Fruit fly (Drosophila melanogaster) whole organism, embryonic: ENCODE measurements around the gene slpr.
A peak's percentile ranks its signal among the peaks of the same experiment; 100 is the strongest.

Experiments
- B-H2 ChIP-seq: fragments of 200-800 bp; sonication (Bioruptor generic); optimal IDR thresholded peaks from 2 replicates; lab custom pipeline; 2018; ENCODE audit warnings: missing biosample characterization, mild to moderate bottlenecking, missing genetic modification characterization
- CG10366 ChIP-seq: fragments of 200-800 bp; sonication (Bioruptor generic); IDR thresholded peaks from 2 replicates; pipeline ENCODE4 v1.3.6; 2022; ENCODE audit warnings: missing biosample characterization, missing genetic modification characterization
- CG11247 ChIP-seq: fragments of 200-800 bp; sonication (Bioruptor generic); IDR thresholded peaks from 2 replicates; pipeline ENCODE4 v1.3.6; 2022; ENCODE audit warnings: missing biosample characterization, missing genetic modification characterization
- CG11723 ChIP-seq: fragments of 200-800 bp; sonication (Bioruptor generic); optimal IDR thresholded peaks from 2 replicates; lab custom pipeline; 2017; ENCODE audit warnings: missing biosample characterization, mild to moderate bottlenecking, missing genetic modification characterization
- CG13123 ChIP-seq: fragments of 200-800 bp; sonication (Bioruptor generic); optimal IDR thresholded peaks from 2 replicates; lab custom pipeline; 2016; ENCODE audit warnings: missing biosample characterization, missing genetic modification characterization
- CG13894 ChIP-seq: fragments of 200-800 bp; sonication (Bioruptor generic); optimal IDR thresholded peaks from 3 replicates; lab custom pipeline; 2018; ENCODE audit warnings: missing biosample characterization, mild to moderate bottlenecking, missing genetic modification characterization, moderate library complexity
- CG14667 ChIP-seq: fragments of 200-800 bp; sonication (Bioruptor generic); IDR thresholded peaks from 2 replicates; pipeline ENCODE4 v1.3.6; 2022; ENCODE audit warnings: missing biosample characterization, missing genetic modification characterization
- CG15073 ChIP-seq: fragments of 200-800 bp; sonication (Bioruptor generic); optimal IDR thresholded peaks from 2 replicates; lab custom pipeline; 2016; ENCODE audit warnings: missing biosample characterization, missing genetic modification characterization
- CG15696 ChIP-seq: fragments of 200-800 bp; sonication (Bioruptor generic); optimal IDR thresholded peaks from 2 replicates; lab custom pipeline; 2019; ENCODE audit warnings: missing biosample characterization, mild to moderate bottlenecking, missing genetic modification characterization, moderate library complexity
- CG17802 ChIP-seq: fragments of 200-800 bp; sonication (Bioruptor generic); optimal IDR thresholded peaks from 2 replicates; lab custom pipeline; 2018; ENCODE audit warnings: missing biosample characterization, mild to moderate bottlenecking, missing genetic modification characterization, moderate library complexity
- CG17829 ChIP-seq: fragments of 200-800 bp; optimal IDR thresholded peaks from 2 replicates; lab custom pipeline; 2019; ENCODE audit warnings: missing biosample characterization, mild to moderate bottlenecking, missing genetic modification characterization, moderate library complexity
- CG17912 ChIP-seq: fragments of 200-800 bp; sonication (Bioruptor generic); optimal IDR thresholded peaks from 2 replicates; lab custom pipeline; 2018; ENCODE audit warnings: missing biosample characterization, mild to moderate bottlenecking, missing genetic modification characterization
- CG2875 ChIP-seq: fragments of 200-800 bp; sonication (Bioruptor generic); optimal IDR thresholded peaks from 2 replicates; lab custom pipeline; 2017; ENCODE audit warnings: missing biosample characterization, mild to moderate bottlenecking, missing genetic modification characterization, missing genetic modification reagents
- CG31388 ChIP-seq: fragments of 200-800 bp; sonication (Bioruptor generic); optimal IDR thresholded peaks from 2 replicates; lab custom pipeline; 2016; ENCODE audit warnings: missing biosample characterization, missing genetic modification characterization
- CG31441 ChIP-seq: fragments of 200-800 bp; sonication (Bioruptor generic); IDR thresholded peaks from 2 replicates; pipeline ENCODE4 v1.3.6; 2022; ENCODE audit warnings: missing biosample characterization, missing genetic modification characterization
- CG3407 ChIP-seq: fragments of 200-800 bp; sonication (Bioruptor generic); optimal IDR thresholded peaks from 2 replicates; lab custom pipeline; 2018; ENCODE audit warnings: missing biosample characterization, mild to moderate bottlenecking, missing genetic modification characterization
- CG4404 ChIP-seq: fragments of 200-800 bp; sonication (Bioruptor generic); IDR thresholded peaks from 2 replicates; pipeline ENCODE4 v1.3.6; 2022; ENCODE audit warnings: missing biosample characterization, missing genetic modification characterization
- CG7839 ChIP-seq: fragments of 200-800 bp; sonication (Bioruptor generic); optimal IDR thresholded peaks from 3 replicates; lab custom pipeline; 2018; ENCODE audit warnings: missing biosample characterization, mild to moderate bottlenecking, missing genetic modification characterization, moderate library complexity
- CG7928 ChIP-seq: fragments of 200-800 bp; sonication (Bioruptor generic); optimal IDR thresholded peaks from 2 replicates; lab custom pipeline; 2017; ENCODE audit warnings: missing biosample characterization, mild to moderate bottlenecking, missing genetic modification characterization
- CHES-1-like ChIP-seq: fragments of 200-800 bp; sonication (Bioruptor generic); optimal IDR thresholded peaks from 2 replicates; lab custom pipeline; 2016; ENCODE audit warnings: missing biosample characterization, missing genetic modification characterization
- Chrac-16 ChIP-seq: fragments of 200-800 bp; sonication (Bioruptor generic); optimal IDR thresholded peaks from 3 replicates; lab custom pipeline; 2016; ENCODE audit warnings: missing biosample characterization, missing genetic modification characterization
- D ChIP-seq, 2 experiments: fragments of 200-800 bp in 1 of 2; fragments of >200 bp in 1 of 2; sonication (Bioruptor generic) in 1 of 2; optimal IDR thresholded peaks; 2 replicates in 1 of 2; 3 replicates in 1 of 2; lab custom pipeline; 2017; ENCODE audit warnings: mild to moderate bottlenecking in 1 of 2, missing biosample characterization in 1 of 2, missing genetic modification characterization in 1 of 2, missing genetic modification reagents in 1 of 2
- Dref ChIP-seq: fragments of 200-800 bp; sonication (Bioruptor generic); IDR thresholded peaks from 2 replicates; pipeline ENCODE4 v1.3.6; 2022; ENCODE audit warnings: missing biosample characterization, missing genetic modification characterization
- HHEX ChIP-seq: fragments of 200-800 bp; sonication (Bioruptor generic); optimal IDR thresholded peaks from 3 replicates; lab custom pipeline; 2017; ENCODE audit warnings: missing biosample characterization, mild to moderate bottlenecking, missing genetic modification characterization, missing genetic modification reagents
- Hr51 ChIP-seq, 2 experiments: fragments of 200-800 bp; sonication (Bioruptor generic); optimal IDR thresholded peaks; 2 replicates in 1 of 2; 3 replicates in 1 of 2; lab custom pipeline; 2016 to 2018; ENCODE audit warnings: missing biosample characterization in 2 of 2, missing genetic modification characterization in 2 of 2, mild to moderate bottlenecking in 1 of 2, moderate library complexity in 1 of 2
- Lhr ChIP-seq: fragments of 200-800 bp; sonication (Bioruptor generic); optimal IDR thresholded peaks from 3 replicates; lab custom pipeline; 2017; ENCODE audit warnings: mild to moderate bottlenecking, missing biosample characterization, missing genetic modification reagents, missing genetic modification characterization
- MTF-1 ChIP-seq: fragments of 200-800 bp; sonication (Bioruptor generic); optimal IDR thresholded peaks from 2 replicates; lab custom pipeline; 2018; ENCODE audit warnings: missing biosample characterization, mild to moderate bottlenecking, missing genetic modification characterization, borderline replicate concordance
- NK7.1 ChIP-seq: fragments of 200-800 bp; sonication (Bioruptor generic); optimal IDR thresholded peaks from 3 replicates; lab custom pipeline; 2016; ENCODE audit warnings: missing biosample characterization, missing genetic modification characterization
- PHDP ChIP-seq: fragments of 200-800 bp; sonication (Bioruptor generic); optimal IDR thresholded peaks from 3 replicates; lab custom pipeline; 2018; ENCODE audit warnings: missing biosample characterization, mild to moderate bottlenecking, missing genetic modification characterization, moderate library complexity
- Sry-β ChIP-seq: fragments of 200-800 bp; sonication (Bioruptor generic); optimal IDR thresholded peaks from 2 replicates; lab custom pipeline; 2018; ENCODE audit warnings: missing biosample characterization, mild to moderate bottlenecking, missing genetic modification characterization, moderate library complexity
- ac ChIP-seq: fragments of 200-800 bp; sonication (Bioruptor generic); optimal IDR thresholded peaks from 3 replicates; lab custom pipeline; 2017; ENCODE audit warnings: missing biosample characterization, mild to moderate bottlenecking, missing genetic modification characterization
- cas ChIP-seq: fragments of 200-800 bp; sonication (Bioruptor generic); IDR thresholded peaks from 2 replicates; pipeline ENCODE4 v1.3.6; 2022; ENCODE audit warnings: missing biosample characterization, missing genetic modification characterization
- chn ChIP-seq: fragments of 200-800 bp; sonication (Bioruptor generic); optimal IDR thresholded peaks from 2 replicates; lab custom pipeline; 2016; ENCODE audit warnings: missing biosample characterization, missing genetic modification characterization
- cwo ChIP-seq: fragments of 200-800 bp; sonication (Bioruptor generic); optimal IDR thresholded peaks from 3 replicates; lab custom pipeline; 2017; ENCODE audit warnings: missing biosample characterization, missing genetic modification characterization, mild to moderate bottlenecking, moderate library complexity, missing genetic modification reagents
- ems ChIP-seq: fragments of 200-800 bp; sonication (Bioruptor generic); optimal IDR thresholded peaks from 3 replicates; lab custom pipeline; 2016; ENCODE audit warnings: missing biosample characterization, missing genetic modification characterization
- gce ChIP-seq: fragments of 200-800 bp; sonication (Bioruptor generic); IDR thresholded peaks from 3 replicates; pipeline ENCODE4 v1.3.6; 2022; ENCODE audit warnings: missing biosample characterization, missing genetic modification characterization
- gsb-n ChIP-seq: fragments of 200-800 bp; sonication (Bioruptor generic); optimal IDR thresholded peaks from 3 replicates; lab custom pipeline; 2018; ENCODE audit warnings: missing biosample characterization, mild to moderate bottlenecking, missing genetic modification characterization
- h ChIP-seq: fragments of >200 bp; optimal IDR thresholded peaks from 2 replicates; lab custom pipeline; 2017
- knrl ChIP-seq: fragments of 200-800 bp; sonication (Bioruptor generic); IDR thresholded peaks from 3 replicates; pipeline ENCODE4 v1.3.6; 2022; ENCODE audit warnings: missing biosample characterization, missing genetic modification characterization; ENCODE audit not compliant: partially characterized antibody
- lilli ChIP-seq: fragments of 200-800 bp; sonication (Bioruptor generic); optimal IDR thresholded peaks from 3 replicates; lab custom pipeline; 2016; ENCODE audit warnings: missing biosample characterization, missing genetic modification characterization
- luna ChIP-seq: fragments of 200-800 bp; sonication (Bioruptor generic); optimal IDR thresholded peaks from 2 replicates; lab custom pipeline; 2016; ENCODE audit warnings: missing biosample characterization, missing genetic modification characterization
- mam ChIP-seq: fragments of 200-800 bp; sonication (Bioruptor generic); optimal IDR thresholded peaks from 3 replicates; lab custom pipeline; 2016; ENCODE audit warnings: missing biosample characterization, missing genetic modification characterization
- otp ChIP-seq: fragments of 200-800 bp; sonication (Bioruptor generic); IDR thresholded peaks from 3 replicates; pipeline ENCODE4, ENCODE4 v1.3.6; 2022; ENCODE audit warnings: missing biosample characterization, missing genetic modification characterization
- pita ChIP-seq: fragments of 200-800 bp; sonication (Bioruptor generic); optimal IDR thresholded peaks from 2 replicates; lab custom pipeline; 2017; ENCODE audit warnings: missing biosample characterization, mild to moderate bottlenecking, missing genetic modification characterization
- prd ChIP-seq, 3 experiments: fragments of >200 bp in 2 of 3; fragments of 200-800 bp in 1 of 3; sonication (Bioruptor generic) in 1 of 3; optimal IDR thresholded peaks in 2 of 3; IDR thresholded peaks in 1 of 3; 2 replicates in 2 of 3; 3 replicates in 1 of 3; pipeline versions ENCODE4 v1.3.6 to Lab custom; 2017 to 2022; ENCODE audit warnings: missing biosample characterization in 1 of 3, missing genetic modification characterization in 1 of 3
- pros ChIP-seq: fragments of 200-800 bp; sonication (Bioruptor generic); optimal IDR thresholded peaks from 3 replicates; lab custom pipeline; 2019; ENCODE audit warnings: missing biosample characterization, mild to moderate bottlenecking, missing genetic modification characterization, moderate library complexity
- tup ChIP-seq: fragments of 200-800 bp; sonication (Bioruptor generic); optimal IDR thresholded peaks from 2 replicates; lab custom pipeline; 2016; ENCODE audit warnings: missing biosample characterization, mild to moderate bottlenecking, missing genetic modification characterization, moderate library complexity
- vnd ChIP-seq: fragments of 200-800 bp; sonication (Bioruptor generic); IDR thresholded peaks from 3 replicates; pipeline ENCODE4 v1.3.6; 2022; ENCODE audit warnings: missing biosample characterization, missing genetic modification characterization; ENCODE audit not compliant: partially characterized antibody
- vvl ChIP-seq: fragments of 200-800 bp; sonication (Bioruptor generic); IDR thresholded peaks from 2 replicates; pipeline ENCODE4 v1.3.6; 2022; ENCODE audit warnings: missing biosample characterization, missing genetic modification characterization

slpr gene

DNA sequence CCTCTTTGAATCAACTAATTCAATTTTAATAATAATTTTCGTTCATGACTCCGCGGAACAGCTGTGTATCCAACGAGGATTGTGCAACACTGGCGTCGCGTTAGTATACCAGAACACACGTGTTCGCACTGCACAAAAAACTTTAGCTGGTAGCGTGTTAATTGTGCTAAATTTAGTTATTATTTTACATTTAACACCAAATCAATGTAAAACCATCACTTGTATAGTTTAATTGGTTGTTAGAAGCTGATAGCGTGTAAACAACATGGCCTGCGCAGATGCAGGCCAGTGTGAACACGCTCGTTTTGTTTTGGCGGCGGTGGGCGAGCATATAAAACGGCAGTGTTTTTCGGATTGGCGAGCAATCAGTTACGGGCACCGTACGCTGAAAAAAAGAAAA is 19.7 kb downstream of the slpr start, which contains the start of the genes Traf6 and GIIIspla2 (continued):
- TF ChIP-seq CG14667 (GFP tag; lab: Robert Waterston, UW) (peak; percentile 66), ems (GFP tag; lab: Kevin White, UChicago) (peak; percentile 63), CG3407 (GFP tag; lab: Kevin White, UChicago) (peak; percentile 48), CG4404 (GFP tag; lab: Robert Waterston, UW) (peak; percentile 66), luna (GFP tag; lab: Kevin White, UChicago) (no peak), otp (GFP tag; lab: Robert Waterston, UW) (0 out of 3 replicates have a peak, but pooled peaks have one; percentile 24), CG15073 (GFP tag; lab: Kevin White, UChicago) (no peak), CG13123 (peak; percentile 41), HHEX (peak; percentile 60), CG13894 (tag; lab: Kevin White, UChicago) (no peak), Lhr (peak; percentile 54), MTF-1 (GFP tag; lab: Kevin White, UChicago) (no peak), mam (GFP tag; lab: Kevin White, UChicago) (peak; percentile 79), ac (GFP tag; lab: Kevin White, UChicago) (no peak), tup (peak; percentile 40), B-H2 (GFP tag; lab: Kevin White, UChicago) (peak; percentile 86), pita (GFP tag; lab: Kevin White, UChicago) (no peak), vvl (peak; percentile 82), CG31388 (GFP tag; lab: Kevin White, UChicago) (no peak), CG11723 (GFP tag; lab: Kevin White, UChicago) (no peak), CG10366 (GFP tag; lab: Robert Waterston, UW) (peak; percentile 76), chn (GFP tag; lab: Kevin White, UChicago) (peak; percentile 70), gce (GFP tag; lab: Robert Waterston, UW) (0 out of 3 replicates have a peak, but pooled peaks have one; percentile 14), h (lab: Kevin White, UChicago) (no peak), NK7.1 (GFP tag; lab: Kevin White, UChicago) (peak; percentile 45), CG7839 (tag; lab: Kevin White, UChicago) (peak; percentile 71), vnd (GFP tag; lab: Robert Waterston, UW) (no peak), Chrac-16 (GFP tag; lab: Kevin White, UChicago) (peak; percentile 60), knrl (GFP tag; lab: Robert Waterston, UW) (peak; percentile 50; the same call in 1 of the 3 replicates), Hr51 (GFP tag; optimal IDR thresholded peaks at IDR 0.05; lab: Kevin White, UChicago) (peak in 1 of 2 experiments; percentile 72), cas (GFP tag; lab: Robert Waterston, UW) (0 out of 2 replicates have a peak, but pooled peaks have one; percentile 9), Dref (peak; percentile 31; the same call in 1 of the 2 replicates), cwo (GFP tag; lab: Kevin White, UChicago) (peak; percentile 50), CG7928 (peak; percentile 28), prd (optimal IDR thresholded peaks at IDR 0.05; lab: Kevin White, UChicago) (no peak), prd (GFP tag; IDR thresholded peaks at IDR 0.05; lab: Robert Waterston, UW) (peak; percentile 78), CG31441 (GFP tag; lab: Robert Waterston, UW) (no peak; the same call in 1 of the 2 replicates), CG2875 (peak; percentile 8), CG11247 (GFP tag; lab: Robert Waterston, UW) (peak; percentile 63), CG17912 (GFP tag; lab: Kevin White, UChicago) (peak; percentile 16), CHES-1-like (GFP tag; lab: Kevin White, UChicago) (peak; percentile 53), CG17829 (tag; lab: Kevin White, UChicago) (peak; percentile 77), gsb-n (tag; lab: Kevin White, UChicago) (no peak), PHDP (tag; lab: Kevin White, UChicago) (peak; percentile 80), pros (GFP tag; lab: Kevin White, UChicago) (no peak), CG17802 (tag; lab: Kevin White, UChicago) (peak; percentile 90), CG15696 (tag; lab: Kevin White, UChicago) (peak; percentile 65), lilli (GFP tag; lab: Kevin White, UChicago) (peak; percentile 76), Sry-β (GFP tag; lab: Kevin White, UChicago) (no peak), D (optimal IDR thresholded peaks at IDR 0.05; lab: Kevin White, UChicago) (no peak), D (GFP tag; optimal IDR thresholded peaks at IDR 0.05; lab: Kevin White, UChicago) (peak; percentile 51)
